Worm (Caenorhabditis elegans): ENCODE measurements around the gene rha-2.

- TF ChIP-seq med-1 (GFP tag; optimal IDR thresholded peaks at IDR 0.05; ENCODE audit: insufficient read depth) (no peak), tab-1 (GFP tag; IDR thresholded peaks at IDR 0.05) (no peak), klf-2 (GFP tag; conservative IDR thresholded peaks at IDR 0.05) (no peak), flt-1 (GFP tag; IDR thresholded peaks at IDR 0.05) (no peak), ztf-29 (GFP tag; IDR thresholded peaks at IDR 0.05) (no peak), T22C8.4 (GFP tag; IDR thresholded peaks at IDR 0.05) (no peak)
Observed at ce11 chrIII:8621002-8621401, 6.6 kb upstream of the rha-2 start.

Measured in whole organism, midembryonic.